Worm (Caenorhabditis elegans) whole organism, mixed stage, embryonic: ENCODE measurements around the gene cutl-25.

Experiments
- bed-3 ChIP-seq: fragments of 200-800 bp; sonication (Bioruptor generic); optimal IDR thresholded peaks from 3 replicates; lab custom pipeline; 2018; ENCODE audit warnings: mild to moderate bottlenecking, missing genetic modification characterization, moderate library complexity, missing compliant biosample characterization
- ceh-43 ChIP-seq: fragments of 200-800 bp; sonication (Bioruptor generic); optimal IDR thresholded peaks from 2 replicates; lab custom pipeline; 2018; ENCODE audit warnings: mild to moderate bottlenecking, missing genetic modification characterization, moderate library complexity, missing compliant biosample characterization
- ces-1 ChIP-seq: fragments of 150-350 bp; optimal IDR thresholded peaks from 2 replicates; lab custom pipeline; 2014; ENCODE audit warnings: missing biosample characterization, missing genetic modification reagents, missing genetic modification characterization
- cnd-1 ChIP-seq: fragments of 200-800 bp; sonication (Bioruptor generic); optimal IDR thresholded peaks from 2 replicates; lab custom pipeline; 2018; ENCODE audit warnings: mild to moderate bottlenecking, missing genetic modification characterization, missing compliant biosample characterization
- drap-1 ChIP-seq: fragments of 200-800 bp; sonication (Bioruptor generic); optimal IDR thresholded peaks from 3 replicates; lab custom pipeline; 2018; ENCODE audit warnings: mild to moderate bottlenecking, missing genetic modification characterization, missing compliant biosample characterization
- elt-1 ChIP-seq: sonication (generic microtip); optimal IDR thresholded peaks from 2 replicates; lab custom pipeline; 2017; ENCODE audit warnings: missing genetic modification characterization, mild to moderate bottlenecking, missing compliant biosample characterization, antibody characterized with exemption, moderate library complexity, borderline replicate concordance; ENCODE audit not compliant: insufficient read depth
- ham-2 ChIP-seq: fragments of 200-800 bp; sonication (Bioruptor generic); optimal IDR thresholded peaks from 2 replicates; lab custom pipeline; 2018; ENCODE audit warnings: mild to moderate bottlenecking, missing genetic modification characterization, missing compliant biosample characterization
- hlh-1 ChIP-seq: fragments of 150-350 bp; optimal IDR thresholded peaks from 2 replicates; lab custom pipeline; 2014; ENCODE audit warnings: missing biosample characterization, missing genetic modification reagents, missing genetic modification characterization
- lin-32 ChIP-seq: fragments of 200-800 bp; sonication (Bioruptor generic); optimal IDR thresholded peaks from 2 replicates; lab custom pipeline; 2018; ENCODE audit warnings: mild to moderate bottlenecking, missing genetic modification characterization, missing compliant biosample characterization
- lsy-2 ChIP-seq: fragments of 150-350 bp; optimal IDR thresholded peaks from 2 replicates; lab custom pipeline; 2014; ENCODE audit warnings: missing biosample characterization, missing genetic modification characterization
- mab-5 ChIP-seq: fragments of 150-350 bp; optimal IDR thresholded peaks from 2 replicates; lab custom pipeline; 2014; ENCODE audit warnings: missing biosample characterization, missing genetic modification characterization
- mls-2 ChIP-seq: sonication (generic microtip); optimal IDR thresholded peaks from 2 replicates; lab custom pipeline; 2016; ENCODE audit warnings: mild to moderate bottlenecking, missing genetic modification characterization, moderate library complexity, missing compliant biosample characterization
- nhr-2 ChIP-seq: fragments of 150-350 bp; optimal IDR thresholded peaks from 2 replicates; lab custom pipeline; 2014; ENCODE audit warnings: missing biosample characterization, missing genetic modification characterization
- nhr-237 ChIP-seq: fragments of 150-350 bp; optimal IDR thresholded peaks from 2 replicates; lab custom pipeline; 2014; ENCODE audit warnings: missing biosample characterization, missing genetic modification characterization
- nhr-28 ChIP-seq: fragments of 150-350 bp; optimal IDR thresholded peaks from 2 replicates; lab custom pipeline; 2014; ENCODE audit warnings: missing biosample characterization, missing genetic modification characterization
- nhr-76 ChIP-seq: sonication (generic microtip); optimal IDR thresholded peaks from 2 replicates; lab custom pipeline; 2017; ENCODE audit warnings: missing biosample characterization, missing genetic modification characterization
- pha-4 ChIP-seq: fragments of 150-350 bp; optimal IDR thresholded peaks from 2 replicates; lab custom pipeline; 2018; ENCODE audit warnings: missing biosample characterization, missing genetic modification reagents, missing genetic modification characterization
- sem-2 ChIP-seq: fragments of 200-800 bp; sonication (Bioruptor generic); optimal IDR thresholded peaks from 2 replicates; lab custom pipeline; 2018; ENCODE audit warnings: mild to moderate bottlenecking, missing genetic modification characterization, missing compliant biosample characterization
- snpc-4 ChIP-seq: fragments of 150-350 bp; optimal IDR thresholded peaks from 2 replicates; lab custom pipeline; 2014; ENCODE audit warnings: missing biosample characterization, missing genetic modification characterization
- sptf-1 ChIP-seq: sonication (generic microtip); optimal IDR thresholded peaks from 2 replicates; lab custom pipeline; 2017; ENCODE audit warnings: mild to moderate bottlenecking, missing genetic modification characterization, moderate library complexity, missing compliant biosample characterization
- tbx-8 ChIP-seq: fragments of 200-800 bp; sonication (Bioruptor generic); optimal IDR thresholded peaks from 2 replicates; lab custom pipeline; 2018; ENCODE audit warnings: mild to moderate bottlenecking, missing genetic modification characterization, moderate library complexity, missing compliant biosample characterization
- unc-120 ChIP-seq: sonication (generic microtip); optimal IDR thresholded peaks from 2 replicates; lab custom pipeline; 2017; ENCODE audit warnings: missing genetic modification characterization, missing compliant biosample characterization; ENCODE audit not compliant: poor library complexity, severe bottlenecking
- unc-39 ChIP-seq: fragments of 150-350 bp; optimal IDR thresholded peaks from 2 replicates; lab custom pipeline; 2014; ENCODE audit warnings: missing biosample characterization, missing genetic modification characterization
- unc-62 ChIP-seq: fragments of 150-350 bp; optimal IDR thresholded peaks from 2 replicates; lab custom pipeline; 2014; ENCODE audit warnings: missing biosample characterization, missing genetic modification reagents, missing genetic modification characterization
- zip-8 ChIP-seq: fragments of 150-350 bp; optimal IDR thresholded peaks from 2 replicates; lab custom pipeline; 2014; ENCODE audit warnings: missing biosample characterization, missing genetic modification characterization
- ztf-11 ChIP-seq: fragments of 150-350 bp; optimal IDR thresholded peaks from 2 replicates; lab custom pipeline; 2014; ENCODE audit warnings: missing biosample characterization, missing genetic modification characterization

cutl-25 gene

DNA sequence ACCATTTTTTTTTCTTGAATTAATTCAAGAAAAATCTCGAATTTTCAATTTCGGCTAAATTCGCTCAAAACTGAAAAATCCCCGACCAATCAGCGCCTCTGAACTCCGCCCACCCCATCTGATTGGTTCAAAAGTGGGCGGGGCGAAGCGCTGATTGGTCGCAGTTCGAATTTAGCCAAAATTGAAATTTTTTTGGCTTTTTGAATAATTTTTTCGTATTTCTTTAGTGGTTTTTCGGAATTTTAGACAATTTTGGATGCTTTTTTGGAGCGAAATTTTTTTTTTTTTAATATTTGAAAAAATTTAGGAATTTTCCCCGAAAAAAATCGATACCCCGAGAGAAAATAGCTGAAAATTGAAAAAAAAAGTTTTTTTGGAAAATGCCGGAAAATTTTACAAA is 13.0 kb downstream of the cutl-25 start:
- TF ChIP-seq unc-39 (tag; lab: Kevin White, UChicago) = no peak
- TF ChIP-seq unc-120 (tag; lab: Kevin White, UChicago) = no peak
- no peak for TF ChIP-seq tbx-8 (GFP tag; lab: Kevin White, UChicago)
- TF ChIP-seq snpc-4 (tag; lab: Kevin White, UChicago) = no peak
- no peak for TF ChIP-seq sptf-1 (tag; lab: Kevin White, UChicago)
- no peak for TF ChIP-seq mab-5
- no peak for TF ChIP-seq drap-1 (GFP tag; lab: Kevin White, UChicago)

DNA sequence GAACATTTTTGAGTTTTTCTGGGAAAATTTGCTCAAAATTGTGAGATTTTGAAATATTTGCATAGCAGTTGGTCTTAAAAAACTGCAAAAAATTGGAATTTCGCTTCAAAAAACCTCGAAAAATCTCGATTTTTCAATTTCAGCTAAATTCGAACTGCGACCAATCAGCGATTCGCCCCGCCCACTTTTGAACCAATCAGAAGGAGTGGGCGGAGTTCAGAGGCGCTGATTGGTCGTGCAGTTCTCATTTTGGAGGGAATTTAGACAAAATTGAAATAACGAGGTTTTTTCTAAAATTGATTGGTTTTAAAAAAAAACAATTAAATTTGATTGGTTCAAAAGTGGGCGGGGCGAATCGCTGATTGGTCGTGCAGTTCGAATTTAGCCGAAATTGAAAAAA is 13.4 kb downstream of the cutl-25 start:
- TF ChIP-seq elt-1 (tag; lab: Kevin White, UChicago) (no peak), nhr-237 (tag; lab: Kevin White, UChicago) (no peak), snpc-4 (tag; lab: Kevin White, UChicago) (no peak), nhr-76 (tag; lab: Kevin White, UChicago) (no peak), lsy-2 (no peak), tbx-8 (GFP tag; lab: Kevin White, UChicago) (no peak), lin-32 (no peak), cnd-1 (tag; lab: Kevin White, UChicago) (no peak), sem-2 (no peak), ceh-43 (GFP tag; lab: Kevin White, UChicago) (no peak), zip-8 (tag; lab: Kevin White, UChicago) (no peak)

DNA sequence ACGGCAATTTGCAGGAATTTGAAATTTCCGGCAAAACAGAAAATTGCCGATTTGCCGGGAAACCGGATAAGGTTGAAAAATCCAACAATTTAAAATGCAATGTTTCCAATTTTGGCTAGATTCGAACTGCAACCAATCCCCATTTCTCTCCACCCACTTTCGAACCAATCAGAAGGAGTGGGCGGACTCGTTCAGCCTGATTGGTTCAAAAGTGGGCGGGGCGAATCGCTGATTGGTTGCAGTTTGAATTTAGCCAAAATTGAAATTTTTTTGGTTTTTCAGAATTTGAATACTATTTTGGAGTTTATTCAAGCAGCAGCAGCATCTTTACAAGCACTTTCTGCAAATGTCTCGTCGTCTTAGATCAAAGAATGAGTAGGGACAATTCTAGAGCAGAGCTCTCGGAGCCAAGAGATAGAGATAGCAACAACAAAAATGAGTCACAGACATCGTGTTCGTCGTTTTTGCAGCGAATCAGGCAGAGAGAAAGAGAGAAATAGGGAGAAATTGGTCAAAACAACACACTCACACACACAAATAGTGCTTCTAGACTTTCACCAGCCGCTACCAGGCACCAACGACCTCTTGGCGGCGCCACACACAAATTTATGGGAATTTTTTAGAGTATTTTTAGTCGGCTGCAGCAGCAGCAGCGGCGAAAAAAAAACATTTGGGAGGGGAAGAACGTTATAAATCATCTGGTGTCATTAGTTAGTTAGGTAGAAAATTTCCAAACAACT is 15.8 kb downstream of the cutl-25 start:
- TF ChIP-seq zip-8 (tag; lab: Kevin White, UChicago) (no peak), unc-62 (GFP tag; lab: Kevin White, UChicago) (no peak), nhr-2 (tag; lab: Kevin White, UChicago) (no peak), nhr-28 (tag; lab: Kevin White, UChicago) (no peak), sptf-1 (tag; lab: Kevin White, UChicago) (no peak), nhr-76 (tag; lab: Kevin White, UChicago) (no peak), pha-4 (tag; lab: Kevin White, UChicago) (no peak), nhr-237 (tag; lab: Kevin White, UChicago) (no peak), sem-2 (no peak), elt-1 (tag; lab: Kevin White, UChicago) (no peak), drap-1 (GFP tag; lab: Kevin White, UChicago) (no peak), snpc-4 (tag; lab: Kevin White, UChicago) (no peak)
- TF ChIP-seq, all 35 proteins: peak for 0

DNA sequence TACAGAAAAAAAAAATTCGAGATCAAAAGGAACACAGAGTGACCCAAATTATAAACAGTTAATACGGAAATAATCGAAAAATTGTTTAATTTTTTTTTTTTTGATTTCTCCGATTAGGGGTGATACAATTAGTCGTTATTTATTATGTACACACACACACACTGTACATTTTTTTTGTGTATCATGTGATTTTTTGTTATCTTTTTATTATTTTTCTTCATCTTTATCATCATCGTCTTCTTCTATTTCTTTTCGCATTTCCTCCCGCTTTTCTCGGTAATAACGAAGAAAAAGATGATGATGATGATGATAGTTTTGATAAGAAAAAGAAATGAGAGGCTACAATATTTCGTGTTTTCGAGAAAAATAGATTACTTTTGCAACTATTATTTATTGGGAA is 17.1 kb downstream of the cutl-25 start:
- TF ChIP-seq hlh-1 (tag; lab: Kevin White, UChicago) (no peak), ces-1 (GFP tag; lab: Kevin White, UChicago) (no peak), lsy-2 (no peak), bed-3 (GFP tag; lab: Kevin White, UChicago) (no peak), nhr-2 (tag; lab: Kevin White, UChicago) (no peak)
- TF ChIP-seq, all 35 proteins: peak for 0

DNA sequence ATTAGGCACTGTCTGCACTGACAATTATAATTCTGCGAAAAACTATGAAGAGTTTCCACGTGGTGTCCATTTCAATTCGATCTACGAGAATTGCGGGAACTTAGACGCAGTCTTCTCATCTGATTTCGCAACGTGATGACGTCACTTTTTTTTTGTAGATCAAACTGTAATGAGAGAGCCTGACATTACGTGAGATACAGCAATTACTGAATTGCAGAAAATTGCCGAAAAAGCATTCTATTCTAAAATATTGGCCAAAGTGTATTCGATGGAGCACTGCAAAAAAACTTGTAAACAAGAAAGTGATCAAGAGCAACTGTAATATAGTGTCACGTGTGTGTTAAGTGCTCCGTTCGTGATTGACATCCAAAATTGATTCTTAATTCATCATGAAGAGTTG is 20.3 kb downstream of the cutl-25 start:
- no peak for TF ChIP-seq elt-1 (tag; lab: Kevin White, UChicago)
- TF ChIP-seq zip-8 (tag; lab: Kevin White, UChicago) = peak; percentile 53

DNA sequence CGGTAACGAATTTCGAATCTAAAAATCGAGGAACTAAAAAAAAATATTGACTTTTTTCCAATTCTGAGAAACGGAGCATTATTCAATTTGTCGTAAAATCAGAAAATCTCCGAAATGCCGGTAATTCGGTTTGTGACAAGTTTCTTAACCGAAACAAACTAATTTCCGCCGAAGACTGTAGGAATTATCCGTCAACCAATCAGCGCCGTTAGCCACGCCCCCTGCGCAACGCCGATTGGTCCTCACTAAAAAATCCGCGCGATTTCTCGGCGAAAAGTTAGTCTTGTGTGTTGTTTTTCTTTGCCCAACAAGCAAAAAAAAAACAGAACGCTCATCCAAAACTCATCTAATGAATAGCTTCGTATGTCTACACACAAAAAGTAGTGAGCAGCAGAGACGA is 26.9 kb downstream of the cutl-25 start:
- TF ChIP-seq ham-2 (GFP tag; lab: Kevin White, UChicago) (no peak), snpc-4 (tag; lab: Kevin White, UChicago) (no peak), ztf-11 (tag; lab: Kevin White, UChicago) (no peak), ceh-43 (GFP tag; lab: Kevin White, UChicago) (no peak), mls-2 (no peak), lsy-2 (no peak), unc-120 (tag; lab: Kevin White, UChicago) (no peak), tbx-8 (GFP tag; lab: Kevin White, UChicago) (no peak), bed-3 (GFP tag; lab: Kevin White, UChicago) (no peak), cnd-1 (tag; lab: Kevin White, UChicago) (no peak), nhr-28 (tag; lab: Kevin White, UChicago) (no peak), ces-1 (GFP tag; lab: Kevin White, UChicago) (no peak)
- TF ChIP-seq, all 35 proteins: peak for 0
